Fruit fly (Drosophila melanogaster) whole organism, prepupa: Measurements from ENCODE around the gene awd.

Experiments used
- Blimp-1 ChIP-seq: fragments of 200-800 bp; sonication (Bioruptor generic); optimal IDR thresholded peaks from 3 replicates; lab custom pipeline; 2017; ENCODE audit warnings: missing biosample characterization, missing genetic modification characterization, mild to moderate bottlenecking, moderate library complexity, missing genetic modification reagents
- CG11762 ChIP-seq: fragments of 200-800 bp; sonication (Bioruptor generic); optimal IDR thresholded peaks from 3 replicates; lab custom pipeline; 2016; ENCODE audit warnings: missing biosample characterization, missing genetic modification characterization; ENCODE audit not compliant: insufficient read depth
- CG15336 ChIP-seq: fragments of 200-800 bp; sonication (Bioruptor generic); IDR thresholded peaks from 2 replicates; pipeline ENCODE4 v1.3.6; 2022; ENCODE audit warnings: missing biosample characterization, missing genetic modification characterization
- CG1621 ChIP-seq: fragments of 200-800 bp; sonication (Bioruptor generic); optimal IDR thresholded peaks from 3 replicates; lab custom pipeline; 2018; ENCODE audit warnings: missing biosample characterization, mild to moderate bottlenecking, missing genetic modification characterization
- CG3032 ChIP-seq: fragments of 200-800 bp; optimal IDR thresholded peaks from 2 replicates; lab custom pipeline; 2019; ENCODE audit warnings: missing biosample characterization, mild to moderate bottlenecking, missing genetic modification characterization, moderate library complexity
- CG32006 ChIP-seq: fragments of 200-800 bp; sonication (Bioruptor generic); optimal IDR thresholded peaks from 3 replicates; lab custom pipeline; 2017; ENCODE audit warnings: missing biosample characterization, mild to moderate bottlenecking, missing genetic modification characterization
- CG34406 ChIP-seq: fragments of 200-800 bp; sonication (Bioruptor generic); optimal IDR thresholded peaks from 3 replicates; lab custom pipeline; 2016; ENCODE audit warnings: missing biosample characterization, missing genetic modification characterization
- CG4318 ChIP-seq: fragments of 200-800 bp; sonication (Bioruptor generic); optimal IDR thresholded peaks from 3 replicates; lab custom pipeline; 2017; ENCODE audit warnings: missing biosample characterization, mild to moderate bottlenecking, missing genetic modification characterization
- CG6163 ChIP-seq: fragments of 200-800 bp; sonication (Bioruptor generic); IDR thresholded peaks from 3 replicates; pipeline ENCODE4 v1.3.6; 2022; ENCODE audit warnings: missing biosample characterization, missing genetic modification characterization
- CG6792 ChIP-seq: fragments of 200-800 bp; sonication (Bioruptor generic); optimal IDR thresholded peaks from 3 replicates; lab custom pipeline; 2016; ENCODE audit warnings: missing biosample characterization, missing genetic modification characterization
- CG6808 ChIP-seq: fragments of 200-800 bp; sonication (Bioruptor generic); optimal IDR thresholded peaks from 3 replicates; lab custom pipeline; 2017; ENCODE audit warnings: missing biosample characterization, missing genetic modification characterization, mild to moderate bottlenecking, moderate library complexity, missing genetic modification reagents
- CG6854 ChIP-seq: fragments of 200-800 bp; sonication (Bioruptor generic); optimal IDR thresholded peaks from 2 replicates; lab custom pipeline; 2017; ENCODE audit warnings: missing biosample characterization, mild to moderate bottlenecking, missing genetic modification characterization
- CG8119 ChIP-seq: fragments of 200-800 bp; sonication (Bioruptor generic); IDR thresholded peaks from 3 replicates; pipeline ENCODE4 v1.3.6; 2022; ENCODE audit warnings: missing biosample characterization, missing genetic modification characterization
- CG8632 ChIP-seq: fragments of 200-800 bp; sonication (Bioruptor generic); optimal IDR thresholded peaks from 3 replicates; lab custom pipeline; 2016; ENCODE audit warnings: missing biosample characterization, missing genetic modification characterization
- Eip75B ChIP-seq: fragments of 200-800 bp; sonication (Bioruptor generic); optimal IDR thresholded peaks from 3 replicates; lab custom pipeline; 2016; ENCODE audit warnings: missing biosample characterization, missing genetic modification characterization
- Eip78C ChIP-seq: fragments of 200-800 bp; sonication (Bioruptor generic); peaks from one replicate; lab custom pipeline; 2016; ENCODE audit warnings: missing biosample characterization, missing genetic modification characterization
- Eip93F ChIP-seq: fragments of 200-800 bp; sonication (Bioruptor generic); optimal IDR thresholded peaks from 2 replicates; lab custom pipeline; 2016; ENCODE audit warnings: missing biosample characterization, mild to moderate bottlenecking, missing genetic modification characterization
- Ets21C ChIP-seq: fragments of 200-800 bp; sonication (Bioruptor generic); optimal IDR thresholded peaks from 3 replicates; lab custom pipeline; 2016; ENCODE audit warnings: missing biosample characterization, missing genetic modification characterization
- Ets96B ChIP-seq: fragments of 200-800 bp; optimal IDR thresholded peaks from 2 replicates; lab custom pipeline; 2019; ENCODE audit warnings: missing biosample characterization, mild to moderate bottlenecking, missing genetic modification characterization, moderate library complexity
- Gug ChIP-seq: fragments of 200-800 bp; sonication (Bioruptor generic); IDR thresholded peaks from 2 replicates; pipeline ENCODE4 v1.3.6; 2022; ENCODE audit warnings: missing biosample characterization, missing genetic modification characterization
- Hr38 ChIP-seq: sonication (Bioruptor generic); optimal IDR thresholded peaks from 2 replicates; lab custom pipeline; 2016; ENCODE audit warnings: missing biosample characterization, missing genetic modification characterization
- Hr39 ChIP-seq: fragments of 200-800 bp; sonication (Bioruptor generic); optimal IDR thresholded peaks from 2 replicates; lab custom pipeline; 2016; ENCODE audit warnings: missing biosample characterization, missing genetic modification characterization
- Hr4 ChIP-seq: fragments of 200-800 bp; sonication (Bioruptor generic); optimal IDR thresholded peaks from 3 replicates; lab custom pipeline; 2016; ENCODE audit warnings: missing biosample characterization, missing genetic modification characterization
- Lpt ChIP-seq: fragments of 200-800 bp; sonication (Bioruptor generic); optimal IDR thresholded peaks from 3 replicates; lab custom pipeline; 2016; ENCODE audit warnings: missing biosample characterization, missing genetic modification characterization
- Met ChIP-seq: fragments of 200-800 bp; sonication (Bioruptor generic); optimal IDR thresholded peaks from 3 replicates; lab custom pipeline; 2016; ENCODE audit warnings: missing biosample characterization, missing genetic modification characterization
- OdsH ChIP-seq: fragments of 200-800 bp; sonication (Bioruptor generic); optimal IDR thresholded peaks from 3 replicates; lab custom pipeline; 2016; ENCODE audit warnings: missing biosample characterization, missing genetic modification characterization
- Smox ChIP-seq: fragments of 200-800 bp; sonication (Bioruptor generic); optimal IDR thresholded peaks from 3 replicates; lab custom pipeline; 2016; ENCODE audit warnings: missing biosample characterization, missing genetic modification characterization
- Sox14 ChIP-seq: fragments of 200-800 bp; sonication (Bioruptor generic); optimal IDR thresholded peaks from 3 replicates; lab custom pipeline; 2016; ENCODE audit warnings: missing biosample characterization, missing genetic modification characterization
- Sox15 ChIP-seq: fragments of 200-800 bp; sonication (Bioruptor generic); optimal IDR thresholded peaks from 3 replicates; lab custom pipeline; 2016; ENCODE audit warnings: missing biosample characterization, missing genetic modification characterization
- achi ChIP-seq: fragments of 200-800 bp; sonication (Bioruptor generic); optimal IDR thresholded peaks from 3 replicates; lab custom pipeline; 2016; ENCODE audit warnings: missing biosample characterization, missing genetic modification characterization
- dac ChIP-seq: fragments of 200-800 bp; sonication (Bioruptor generic); optimal IDR thresholded peaks from 2 replicates; lab custom pipeline; 2017; ENCODE audit warnings: missing biosample characterization, mild to moderate bottlenecking, missing genetic modification characterization
- dsx ChIP-seq: fragments of 200-800 bp; optimal IDR thresholded peaks from 3 replicates; lab custom pipeline; 2019; ENCODE audit warnings: missing biosample characterization, mild to moderate bottlenecking, missing genetic modification characterization, moderate library complexity; ENCODE audit not compliant: poor library complexity, severe bottlenecking
- eg ChIP-seq: fragments of 200-800 bp; sonication (Bioruptor generic); IDR thresholded peaks from 3 replicates; pipeline ENCODE4 v1.3.6; 2022; ENCODE audit warnings: missing biosample characterization, missing genetic modification characterization
- esn ChIP-seq: fragments of 200-800 bp; sonication (Bioruptor generic); optimal IDR thresholded peaks from 2 replicates; lab custom pipeline; 2016; ENCODE audit warnings: missing biosample characterization, mild to moderate bottlenecking, missing genetic modification characterization, moderate library complexity
- fd59A ChIP-seq: fragments of 200-800 bp; sonication (Bioruptor generic); optimal IDR thresholded peaks from 2 replicates; lab custom pipeline; 2017; ENCODE audit warnings: missing biosample characterization, mild to moderate bottlenecking, missing genetic modification characterization, missing genetic modification reagents
- fd85E ChIP-seq: fragments of 200-800 bp; sonication (Bioruptor generic); optimal IDR thresholded peaks from 3 replicates; lab custom pipeline; 2016; ENCODE audit warnings: missing biosample characterization, missing genetic modification characterization
- fkh ChIP-seq: fragments of 200-800 bp; sonication (Bioruptor generic); optimal IDR thresholded peaks from 3 replicates; lab custom pipeline; 2017; ENCODE audit warnings: missing biosample characterization, mild to moderate bottlenecking, missing genetic modification characterization, moderate library complexity
- lz ChIP-seq: fragments of 200-800 bp; sonication (Bioruptor generic); optimal IDR thresholded peaks from 3 replicates; lab custom pipeline; 2016; ENCODE audit warnings: missing biosample characterization, missing genetic modification characterization
- net ChIP-seq: fragments of 200-800 bp; sonication (Bioruptor generic); optimal IDR thresholded peaks from 3 replicates; lab custom pipeline; 2016; ENCODE audit warnings: missing biosample characterization, missing genetic modification characterization
- pdm3 ChIP-seq: fragments of 200-800 bp; sonication (Bioruptor generic); optimal IDR thresholded peaks from 3 replicates; lab custom pipeline; 2016; ENCODE audit warnings: missing biosample characterization, missing genetic modification characterization
- salr ChIP-seq, 2 experiments: fragments of 200-800 bp; sonication (Bioruptor generic); optimal IDR thresholded peaks; 3 replicates each; lab custom pipeline; 2016 to 2018; ENCODE audit warnings: missing biosample characterization in 2 of 2, missing genetic modification characterization in 2 of 2, mild to moderate bottlenecking in 1 of 2
- spab ChIP-seq: fragments of 200-800 bp; sonication (Bioruptor generic); optimal IDR thresholded peaks from 2 replicates; lab custom pipeline; 2017; ENCODE audit warnings: missing biosample characterization, mild to moderate bottlenecking, missing genetic modification characterization, missing genetic modification reagents
- ss ChIP-seq, 2 experiments: fragments of 200-800 bp; sonication (Bioruptor generic); optimal IDR thresholded peaks; 2 replicates in 1 of 2; 3 replicates in 1 of 2; lab custom pipeline; 2017 to 2018; ENCODE audit warnings: mild to moderate bottlenecking in 2 of 2, missing biosample characterization in 2 of 2, missing genetic modification characterization in 2 of 2, moderate library complexity in 1 of 2
- svp ChIP-seq: fragments of 200-800 bp; sonication (Bioruptor generic); peaks from one replicate; lab custom pipeline; 2016; ENCODE audit warnings: missing biosample characterization, missing genetic modification characterization
- topi ChIP-seq: fragments of 200-800 bp; sonication (Bioruptor generic); optimal IDR thresholded peaks from 3 replicates; lab custom pipeline; 2016; ENCODE audit warnings: missing biosample characterization, missing genetic modification characterization
- vri ChIP-seq: fragments of 200-800 bp; sonication (Bioruptor generic); optimal IDR thresholded peaks from 3 replicates; lab custom pipeline; 2016; ENCODE audit warnings: missing biosample characterization, mild to moderate bottlenecking, missing genetic modification characterization

awd gene

dm6 chr3R:31718168-31718565 lies 27.7 kb downstream of the awd start (continued):
- TF ChIP-seq OdsH (GFP tag; lab: Kevin White, UChicago), result peak; percentile 52
- peak; percentile 54 for TF ChIP-seq CG6792 (GFP tag; lab: Kevin White, UChicago)
- TF ChIP-seq fkh (GFP tag; lab: Kevin White, UChicago), result no peak
- no peak for TF ChIP-seq CG8119 (GFP tag; lab: Robert Waterston, UW)
- peak; percentile 2 for TF ChIP-seq CG11762 (GFP tag; lab: Kevin White, UChicago)
- TF ChIP-seq fd59A (GFP tag; lab: Kevin White, UChicago), result no peak
- TF ChIP-seq topi (GFP tag; lab: Kevin White, UChicago), result peak; percentile 46
- TF ChIP-seq CG6854 (GFP tag; lab: Kevin White, UChicago), result no peak
- peak; percentile 27 for TF ChIP-seq CG8632 (GFP tag; lab: Kevin White, UChicago)
- TF ChIP-seq Ets21C (GFP tag; lab: Kevin White, UChicago), result no peak
- TF ChIP-seq CG3032, result peak; percentile 39
- peak; percentile 55 for TF ChIP-seq Eip75B (GFP tag; lab: Kevin White, UChicago)
- TF ChIP-seq CG34406 (GFP tag; lab: Kevin White, UChicago), result peak; percentile 47
- peak; percentile 40 for TF ChIP-seq Hr39 (GFP tag; lab: Kevin White, UChicago)
- TF ChIP-seq Sox14, result peak; percentile 26
- TF ChIP-seq Eip93F (GFP tag; lab: Kevin White, UChicago), result peak; percentile 6
- no peak for TF ChIP-seq salr (GFP tag; optimal IDR thresholded peaks at IDR 0.05; lab: Kevin White, UChicago)
- peak; percentile 74 for TF ChIP-seq svp (GFP tag; lab: Kevin White, UChicago)
- TF ChIP-seq Sox15, result peak; percentile 16
- TF ChIP-seq achi (GFP tag; lab: Kevin White, UChicago), result peak; percentile 53
- no peak for TF ChIP-seq dac (GFP tag; lab: Kevin White, UChicago)
- TF ChIP-seq Lpt (GFP tag; lab: Kevin White, UChicago), result no peak
- no peak for TF ChIP-seq CG6163 (GFP tag; lab: Robert Waterston, UW)
- peak; percentile 87 for TF ChIP-seq Eip78C (GFP tag; lab: Kevin White, UChicago)
- 0 out of 2 replicates have a peak, but pooled peaks have one; percentile 14 for TF ChIP-seq CG15336
- peak; percentile 27 for TF ChIP-seq CG6808
- peak; percentile 35 for TF ChIP-seq Hr4 (GFP tag; lab: Kevin White, UChicago)
- TF ChIP-seq Smox, result peak; percentile 36

- TF ChIP-seq eg, result peak; percentile 55; the same call in 1 of the 3 replicates
- TF ChIP-seq Sox15, result peak; percentile 81
- peak; percentile 80 for TF ChIP-seq Ets96B (tag; lab: Kevin White, UChicago)
- TF ChIP-seq Eip75B (GFP tag; lab: Kevin White, UChicago), result peak; percentile 84
- TF ChIP-seq Sox14, result peak; percentile 90
- TF ChIP-seq lz (GFP tag; lab: Kevin White, UChicago), result peak; percentile 86
- peak; percentile 79 for TF ChIP-seq CG1621 (tag; lab: Kevin White, UChicago)
- peak; percentile 79 for TF ChIP-seq CG6808
- TF ChIP-seq Eip78C (GFP tag; lab: Kevin White, UChicago), result peak; percentile 95
- TF ChIP-seq ss (GFP tag; optimal IDR thresholded peaks at IDR 0.05; lab: Kevin White, UChicago), result peak; percentile 70 to 82
- peak; percentile 76 for TF ChIP-seq dsx (GFP tag; lab: Kevin White, UChicago)
- peak; percentile 85 for TF ChIP-seq Smox
- peak; percentile 71 for TF ChIP-seq CG11762 (GFP tag; lab: Kevin White, UChicago)
- TF ChIP-seq Met (GFP tag; lab: Kevin White, UChicago), result peak; percentile 89
- TF ChIP-seq Gug (GFP tag; lab: Robert Waterston, UW), result peak; percentile 57; the same call in 1 of the 2 replicates
- peak; percentile 63 for TF ChIP-seq CG4318
- TF ChIP-seq CG8632 (GFP tag; lab: Kevin White, UChicago), result peak; percentile 79
- peak; percentile 89 for TF ChIP-seq esn (GFP tag; lab: Kevin White, UChicago)
- TF ChIP-seq fd85E, result peak; percentile 56
- TF ChIP-seq CG32006 (GFP tag; lab: Kevin White, UChicago), result peak; percentile 86
- TF ChIP-seq pdm3 (GFP tag; lab: Kevin White, UChicago), result peak; percentile 87
- TF ChIP-seq Hr39 (GFP tag; lab: Kevin White, UChicago), result peak; percentile 87
- TF ChIP-seq CG15336, result peak; percentile 74
- no peak for TF ChIP-seq Blimp-1
- TF ChIP-seq vri (GFP tag; lab: Kevin White, UChicago), result peak; percentile 69
- TF ChIP-seq Ets21C (GFP tag; lab: Kevin White, UChicago), result peak; percentile 84
- TF ChIP-seq spab (GFP tag; lab: Kevin White, UChicago), result peak; percentile 73
- peak; percentile 70 for TF ChIP-seq CG6163 (GFP tag; lab: Robert Waterston, UW)
- TF ChIP-seq dac (GFP tag; lab: Kevin White, UChicago), result peak; percentile 58
- peak; percentile 79 for TF ChIP-seq net
- TF ChIP-seq Hr38 (GFP tag; lab: Kevin White, UChicago), result no peak
These were observed 28.3 kb downstream of the awd start for dm6 chr3R:31717299-31718167.
